Fruit fly (Drosophila melanogaster) whole organism, embryonic: ENCODE results near the gene mRpL51.

ENCODE experiments used
- Ada2b ChIP-seq: fragments of 200-800 bp; sonication (Bioruptor generic); IDR thresholded peaks from 2 replicates; pipeline ENCODE4 v1.3.6; 2022; ENCODE audit warnings: missing biosample characterization, missing genetic modification characterization
- Bdp1 ChIP-seq: fragments of 200-800 bp; sonication (Bioruptor generic); optimal IDR thresholded peaks from 3 replicates; lab custom pipeline; 2016; ENCODE audit warnings: missing biosample characterization, missing genetic modification characterization
- CG10147 ChIP-seq: fragments of 200-800 bp; sonication (Bioruptor generic); optimal IDR thresholded peaks from 2 replicates; lab custom pipeline; 2019; ENCODE audit warnings: missing biosample characterization, mild to moderate bottlenecking, missing genetic modification characterization, moderate library complexity
- CG10267 ChIP-seq: fragments of 200-800 bp; sonication (Bioruptor generic); optimal IDR thresholded peaks from 2 replicates; lab custom pipeline; 2018; ENCODE audit warnings: missing biosample characterization, mild to moderate bottlenecking, missing genetic modification characterization, moderate library complexity
- CG10431 ChIP-seq: fragments of 200-800 bp; sonication (Bioruptor generic); optimal IDR thresholded peaks from 3 replicates; lab custom pipeline; 2018; ENCODE audit warnings: missing biosample characterization, mild to moderate bottlenecking, missing genetic modification characterization
- CG11398 ChIP-seq: fragments of 200-800 bp; sonication (Bioruptor generic); optimal IDR thresholded peaks from 2 replicates; lab custom pipeline; 2016; ENCODE audit warnings: missing biosample characterization, missing genetic modification characterization
- CG11456 ChIP-seq: fragments of 200-800 bp; sonication (Bioruptor generic); IDR thresholded peaks from 3 replicates; pipeline ENCODE4 v1.3.6; 2022; ENCODE audit warnings: missing biosample characterization, missing genetic modification characterization
- CG11504 ChIP-seq: fragments of 200-800 bp; sonication (Bioruptor generic); optimal IDR thresholded peaks from 3 replicates; lab custom pipeline; 2019; ENCODE audit warnings: missing biosample characterization, mild to moderate bottlenecking, missing genetic modification characterization, moderate library complexity
- CG11696 ChIP-seq: fragments of 200-800 bp; sonication (Bioruptor generic); IDR thresholded peaks from 2 replicates; pipeline ENCODE4 v1.3.6; 2022; ENCODE audit warnings: missing biosample characterization, missing genetic modification characterization
- CG12219 ChIP-seq: fragments of 200-800 bp; sonication (Bioruptor generic); optimal IDR thresholded peaks from 3 replicates; lab custom pipeline; 2018; ENCODE audit warnings: missing biosample characterization, mild to moderate bottlenecking, missing genetic modification characterization
- CG15479 ChIP-seq: fragments of 200-800 bp; sonication (Bioruptor generic); optimal IDR thresholded peaks from 3 replicates; lab custom pipeline; 2019; ENCODE audit warnings: missing biosample characterization, mild to moderate bottlenecking, missing genetic modification characterization, moderate library complexity
- CG16813 ChIP-seq: fragments of 200-800 bp; sonication (Bioruptor generic); IDR thresholded peaks from 3 replicates; pipeline ENCODE4 v1.3.6; 2022; ENCODE audit warnings: missing biosample characterization, missing genetic modification characterization; ENCODE audit not compliant: partially characterized antibody
- CG2199 ChIP-seq: fragments of 200-800 bp; sonication (Bioruptor generic); IDR thresholded peaks from 3 replicates; pipeline ENCODE4 v1.3.6; 2022; ENCODE audit warnings: missing biosample characterization, missing genetic modification characterization
- CG2202 ChIP-seq: fragments of 200-800 bp; sonication (Bioruptor generic); optimal IDR thresholded peaks from 2 replicates; lab custom pipeline; 2018; ENCODE audit warnings: missing biosample characterization, mild to moderate bottlenecking, missing genetic modification characterization
- CG2712 ChIP-seq: fragments of 200-800 bp; optimal IDR thresholded peaks from 3 replicates; lab custom pipeline; 2019; ENCODE audit warnings: missing biosample characterization, mild to moderate bottlenecking, missing genetic modification characterization, moderate library complexity
- CG2889 ChIP-seq: fragments of 200-800 bp; sonication (Bioruptor generic); IDR thresholded peaks from 3 replicates; pipeline ENCODE4 v1.3.6; 2022; ENCODE audit warnings: missing biosample characterization, missing genetic modification characterization
- CG31224 ChIP-seq: fragments of 200-800 bp; sonication (Bioruptor generic); IDR thresholded peaks from 2 replicates; pipeline ENCODE4 v1.3.6; 2022; ENCODE audit warnings: missing biosample characterization, missing genetic modification characterization
- CG32532 ChIP-seq: fragments of 200-800 bp; sonication (Bioruptor generic); IDR thresholded peaks from 2 replicates; pipeline ENCODE4 v1.3.6; 2022; ENCODE audit warnings: missing biosample characterization, missing genetic modification characterization
- CG33213 ChIP-seq: fragments of 200-800 bp; sonication (Bioruptor generic); optimal IDR thresholded peaks from 3 replicates; lab custom pipeline; 2016; ENCODE audit warnings: missing biosample characterization, missing genetic modification characterization
- CG6683 ChIP-seq: fragments of 200-800 bp; sonication (Bioruptor generic); optimal IDR thresholded peaks from 2 replicates; lab custom pipeline; 2017; ENCODE audit warnings: missing biosample characterization, mild to moderate bottlenecking, missing genetic modification characterization, missing genetic modification reagents
- CG7987 ChIP-seq: fragments of 200-800 bp; sonication (Bioruptor generic); optimal IDR thresholded peaks from 2 replicates; lab custom pipeline; 2018; ENCODE audit warnings: missing biosample characterization, mild to moderate bottlenecking, missing genetic modification characterization, moderate library complexity
- CG8359 ChIP-seq: fragments of 200-800 bp; sonication (Bioruptor generic); optimal IDR thresholded peaks from 2 replicates; lab custom pipeline; 2017; ENCODE audit warnings: missing biosample characterization, mild to moderate bottlenecking, missing genetic modification characterization, borderline replicate concordance
- CG8478 ChIP-seq: fragments of >200 bp; optimal IDR thresholded peaks from 2 replicates; lab custom pipeline; 2018
- CG8924 ChIP-seq: fragments of 200-800 bp; optimal IDR thresholded peaks from 3 replicates; lab custom pipeline; 2019; ENCODE audit warnings: missing biosample characterization, mild to moderate bottlenecking, missing genetic modification characterization, moderate library complexity
- CG9437 ChIP-seq: fragments of 200-800 bp; sonication (Bioruptor generic); optimal IDR thresholded peaks from 2 replicates; lab custom pipeline; 2018; ENCODE audit warnings: missing biosample characterization, mild to moderate bottlenecking, missing genetic modification characterization
- CG9932 ChIP-seq: fragments of 200-800 bp; sonication (Bioruptor generic); IDR thresholded peaks from 2 replicates; pipeline ENCODE4 v1.3.6; 2022; ENCODE audit warnings: missing biosample characterization, missing genetic modification characterization
- D19B ChIP-seq: fragments of 200-800 bp; sonication (Bioruptor generic); optimal IDR thresholded peaks from 2 replicates; lab custom pipeline; 2017; ENCODE audit warnings: missing biosample characterization, mild to moderate bottlenecking, missing genetic modification characterization
- Dek ChIP-seq: fragments of 200-800 bp; sonication (Bioruptor generic); optimal IDR thresholded peaks from 3 replicates; lab custom pipeline; 2019; ENCODE audit warnings: missing biosample characterization, mild to moderate bottlenecking, missing genetic modification characterization, moderate library complexity
- Doc3 ChIP-seq: fragments of 200-800 bp; sonication (Bioruptor generic); IDR thresholded peaks from 3 replicates; pipeline ENCODE4 v1.3.6; 2022; ENCODE audit warnings: missing biosample characterization, missing genetic modification characterization; ENCODE audit not compliant: partially characterized antibody
- Dref ChIP-seq: fragments of 200-800 bp; sonication (Bioruptor generic); IDR thresholded peaks from 2 replicates; pipeline ENCODE4 v1.3.6; 2022; ENCODE audit warnings: missing biosample characterization, missing genetic modification characterization
- GATAe ChIP-seq: fragments of 200-800 bp; sonication (Bioruptor generic); conservative IDR thresholded peaks from 2 replicates; pipeline ENCODE4 v1.3.6; 2022; ENCODE audit warnings: missing biosample characterization, missing genetic modification characterization
- H2.0 ChIP-seq: fragments of 200-800 bp; sonication (Bioruptor generic); IDR thresholded peaks from 2 replicates; pipeline ENCODE4 v1.3.6; 2022; ENCODE audit warnings: missing biosample characterization, missing genetic modification characterization
- HmgD ChIP-seq: fragments of 200-800 bp; sonication (Bioruptor generic); optimal IDR thresholded peaks from 3 replicates; lab custom pipeline; 2016; ENCODE audit warnings: missing biosample characterization, missing genetic modification characterization
- Nf-YA ChIP-seq: fragments of 200-800 bp; sonication (Bioruptor generic); IDR thresholded peaks from 2 replicates; pipeline ENCODE4 v1.3.6; 2022; ENCODE audit warnings: missing biosample characterization, missing genetic modification characterization
- Ptx1 ChIP-seq: fragments of 200-800 bp; sonication (Bioruptor generic); IDR thresholded peaks from 2 replicates; pipeline ENCODE4 v1.3.6; 2022; ENCODE audit warnings: missing biosample characterization, missing genetic modification characterization
- Rfx ChIP-seq: fragments of 200-800 bp; sonication (Bioruptor generic); IDR thresholded peaks from 2 replicates; pipeline ENCODE4 v1.3.6; 2022; ENCODE audit warnings: missing biosample characterization, missing genetic modification characterization
- Tbp ChIP-seq: fragments of >200 bp; optimal IDR thresholded peaks from 2 replicates; lab custom pipeline; 2018; ENCODE audit warnings: missing biosample characterization, missing genetic modification characterization
- ab ChIP-seq: fragments of 200-800 bp; sonication (Bioruptor generic); optimal IDR thresholded peaks from 2 replicates; lab custom pipeline; 2016; ENCODE audit warnings: missing biosample characterization, missing genetic modification characterization
- ash1 ChIP-seq: fragments of 200-800 bp; sonication (Bioruptor generic); optimal IDR thresholded peaks from 2 replicates; lab custom pipeline; 2018; ENCODE audit warnings: missing biosample characterization, mild to moderate bottlenecking, missing genetic modification characterization
- ato ChIP-seq: fragments of 200-800 bp; sonication (Bioruptor generic); IDR thresholded peaks from 2 replicates; pipeline ENCODE4 v1.3.6; 2022; ENCODE audit warnings: missing biosample characterization, missing genetic modification characterization; ENCODE audit not compliant: partially characterized antibody
- cwo ChIP-seq: fragments of 200-800 bp; sonication (Bioruptor generic); optimal IDR thresholded peaks from 3 replicates; lab custom pipeline; 2017; ENCODE audit warnings: missing biosample characterization, missing genetic modification characterization, mild to moderate bottlenecking, moderate library complexity, missing genetic modification reagents
- dmrt11E ChIP-seq: fragments of 200-800 bp; sonication (Bioruptor generic); optimal IDR thresholded peaks from 3 replicates; lab custom pipeline; 2018; ENCODE audit warnings: missing biosample characterization, mild to moderate bottlenecking, missing genetic modification characterization, moderate library complexity
- gsb ChIP-seq: fragments of 200-800 bp; sonication (Bioruptor generic); IDR thresholded peaks from 2 replicates; pipeline ENCODE4 v1.3.6; 2022; ENCODE audit warnings: missing biosample characterization, missing genetic modification characterization
- inv ChIP-seq: fragments of 200-800 bp; sonication (Bioruptor generic); IDR thresholded peaks from 2 replicates; pipeline ENCODE4 v1.3.6; 2022; ENCODE audit warnings: missing biosample characterization, missing genetic modification characterization; ENCODE audit not compliant: partially characterized antibody
- ken ChIP-seq: fragments of 200-800 bp; sonication (Bioruptor generic); IDR thresholded peaks from 3 replicates; pipeline ENCODE4 v1.3.6; 2022; ENCODE audit warnings: missing biosample characterization, missing genetic modification characterization
- knrl ChIP-seq: fragments of 200-800 bp; sonication (Bioruptor generic); IDR thresholded peaks from 3 replicates; pipeline ENCODE4 v1.3.6; 2022; ENCODE audit warnings: missing biosample characterization, missing genetic modification characterization; ENCODE audit not compliant: partially characterized antibody
- nmo ChIP-seq: fragments of 200-800 bp; sonication (Bioruptor generic); optimal IDR thresholded peaks from 2 replicates; lab custom pipeline; 2018; ENCODE audit warnings: missing biosample characterization, mild to moderate bottlenecking, missing genetic modification characterization, moderate library complexity
- org-1 ChIP-seq: fragments of 200-800 bp; sonication (Bioruptor generic); optimal IDR thresholded peaks from 2 replicates; lab custom pipeline; 2017; ENCODE audit warnings: missing biosample characterization, missing genetic modification characterization
- psq ChIP-seq: fragments of 200-800 bp; sonication (Bioruptor generic); optimal IDR thresholded peaks from 2 replicates; lab custom pipeline; 2017; ENCODE audit warnings: missing biosample characterization, missing genetic modification characterization
- sqz ChIP-seq: fragments of 200-800 bp; sonication (Bioruptor generic); optimal IDR thresholded peaks from 3 replicates; lab custom pipeline; 2018; ENCODE audit warnings: missing biosample characterization, mild to moderate bottlenecking, missing genetic modification characterization
- tna ChIP-seq: fragments of 200-800 bp; sonication (Bioruptor generic); IDR thresholded peaks from 2 replicates; pipeline ENCODE4 v1.3.6; 2022; ENCODE audit warnings: missing biosample characterization, missing genetic modification characterization; ENCODE audit not compliant: partially characterized antibody
- twi ChIP-seq: fragments of 200-800 bp; optimal IDR thresholded peaks from 2 replicates; lab custom pipeline; 2019; ENCODE audit warnings: missing biosample characterization, mild to moderate bottlenecking, missing genetic modification characterization, moderate library complexity

Gene mRpL51

DNA sequence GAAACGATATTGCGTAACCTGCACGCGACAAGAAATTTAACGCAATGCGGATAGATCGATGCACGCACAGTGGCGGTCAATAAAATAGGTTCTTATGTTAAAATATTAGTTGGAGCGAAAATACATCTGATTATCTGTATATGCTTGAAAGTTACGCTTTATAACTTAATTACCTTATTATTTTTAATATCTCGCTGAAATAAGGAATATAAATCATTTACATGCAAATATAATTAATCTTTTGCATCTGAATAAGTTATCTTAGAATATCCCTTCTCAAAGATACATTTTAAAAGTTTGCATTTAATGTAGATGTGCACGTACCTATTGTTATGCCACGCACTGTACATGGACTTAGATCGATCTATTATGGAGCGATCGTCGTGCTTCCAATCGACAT, 45.5 kb downstream of the mRpL51 start (continued):
- TF ChIP-seq Nf-YA (no peak), Dref (GFP tag; lab: Robert Waterston, UW) (no peak), nmo (peak; percentile 74), CG6683 (GFP tag; lab: Kevin White, UChicago) (no peak), CG9437 (peak; percentile 9), org-1 (GFP tag; lab: Kevin White, UChicago) (no peak), CG8478 (lab: Kevin White, UChicago) (no peak), knrl (GFP tag; lab: Robert Waterston, UW) (no peak), CG10267 (peak; percentile 41), Ada2b (GFP tag; lab: Robert Waterston, UW) (no peak), D19B (GFP tag; lab: Kevin White, UChicago) (no peak), CG7987 (GFP tag; lab: Kevin White, UChicago) (no peak), CG11696 (peak; percentile 39; the same call in 1 of the 2 replicates), CG33213 (GFP tag; lab: Kevin White, UChicago) (no peak), tna (GFP tag; lab: Robert Waterston, UW) (no peak), CG2712 (peak; percentile 72), CG32532 (GFP tag; lab: Robert Waterston, UW) (no peak), H2.0 (no peak), Ptx1 (GFP tag; lab: Robert Waterston, UW) (peak; percentile 32; the same call in 1 of the 2 replicates), cwo (GFP tag; lab: Kevin White, UChicago) (no peak), ato (no peak), CG16813 (GFP tag; lab: Robert Waterston, UW) (no peak), ab (GFP tag; lab: Kevin White, UChicago) (no peak), gsb (GFP tag; lab: Robert Waterston, UW) (no peak), HmgD (GFP tag; lab: Kevin White, UChicago) (no peak), psq (GFP tag; lab: Kevin White, UChicago) (no peak), CG2199 (GFP tag; lab: Robert Waterston, UW) (no peak), CG11398 (no peak), CG8359 (GFP tag; lab: Kevin White, UChicago) (no peak), CG15479 (GFP tag; lab: Kevin White, UChicago) (no peak), CG10431 (GFP tag; lab: Kevin White, UChicago) (no peak), ash1 (GFP tag; lab: Kevin White, UChicago) (no peak), Tbp (GFP tag; lab: Kevin White, UChicago) (no peak), dmrt11E (peak; percentile 76), twi (tag; lab: Kevin White, UChicago) (no peak), Bdp1 (no peak), CG2889 (GFP tag; lab: Robert Waterston, UW) (no peak), CG9932 (no peak), CG2202 (peak; percentile 4), inv (GFP tag; lab: Robert Waterston, UW) (no peak), CG10147 (GFP tag; lab: Kevin White, UChicago) (no peak), ken (GFP tag; lab: Robert Waterston, UW) (no peak), CG11504 (tag; lab: Kevin White, UChicago) (peak; percentile 50), sqz (GFP tag; lab: Kevin White, UChicago) (no peak), CG8924 (tag; lab: Kevin White, UChicago) (peak; percentile 40), CG12219 (GFP tag; lab: Kevin White, UChicago) (no peak), Rfx (GFP tag; lab: Robert Waterston, UW) (no peak), CG31224 (GFP tag; lab: Robert Waterston, UW) (no peak), CG11456 (no peak), GATAe (GFP tag; lab: Robert Waterston, UW) (no peak), Doc3 (GFP tag; lab: Robert Waterston, UW) (no peak), Dek (tag; lab: Kevin White, UChicago) (no peak)
